Fruit fly (Drosophila melanogaster): ENCODE data around the gene wrm1.
A peak's percentile ranks its signal among the peaks of the same experiment; 100 is the strongest.

Gene wrm1

DNA sequence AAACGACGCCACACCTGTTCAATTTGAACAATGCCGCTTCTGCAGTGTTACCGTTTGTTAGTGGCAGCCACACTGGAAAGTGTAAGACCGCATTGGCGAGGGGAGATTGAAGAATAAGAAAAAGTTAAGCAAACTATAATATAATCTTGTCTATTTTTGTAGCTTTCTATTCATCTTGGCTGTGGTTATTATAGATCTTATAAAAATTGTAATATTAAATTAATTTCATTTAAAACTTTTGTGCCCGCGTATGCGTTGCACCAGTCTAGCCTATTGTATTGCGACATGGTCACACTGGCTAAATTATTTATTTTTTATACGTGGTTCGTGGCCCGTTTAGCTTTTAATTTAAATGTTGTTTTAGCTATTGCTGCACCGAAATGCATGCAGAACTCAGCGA is 11.7 kb downstream of the wrm1 start, which contains the start of the genes RhoGEF4 and Rint1 (continued):
- peak; percentile 64 for TF ChIP-seq Rx (GFP tag; IDR thresholded peaks at IDR 0.05)
- TF ChIP-seq rib (GFP tag; IDR thresholded peaks at IDR 0.05): no peak
- no peak for TF ChIP-seq HLH4C (GFP tag; IDR thresholded peaks at IDR 0.05; ENCODE audit: partially characterized antibody)
- peak; percentile 41; the same call in 1 of the 2 replicates for TF ChIP-seq dimm (GFP tag; IDR thresholded peaks at IDR 0.05)
- peak; percentile 48 for TF ChIP-seq chn (GFP tag; optimal IDR thresholded peaks at IDR 0.05)
- TF ChIP-seq klu (GFP tag; IDR thresholded peaks at IDR 0.05): peak; percentile 48; the same call in 1 of the 2 replicates
- TF ChIP-seq CG7839 (tag; optimal IDR thresholded peaks at IDR 0.05): peak; percentile 72
- no peak for TF ChIP-seq pros (GFP tag; optimal IDR thresholded peaks at IDR 0.05)
- TF ChIP-seq Scr (GFP tag; IDR thresholded peaks at IDR 0.05; ENCODE audit: partially characterized antibody): peak; percentile 21; the same call in 1 of the 2 replicates
- TF ChIP-seq sc (optimal IDR thresholded peaks at IDR 0.05): no peak
- TF ChIP-seq sc (GFP tag; optimal IDR thresholded peaks at IDR 0.05): peak; percentile 48
- no peak for TF ChIP-seq CG12219 (GFP tag; optimal IDR thresholded peaks at IDR 0.05)
- peak; percentile 90 for TF ChIP-seq CG3847 (GFP tag; IDR thresholded peaks at IDR 0.05)
- peak; percentile 81 for TF ChIP-seq CG2712 (tag; optimal IDR thresholded peaks at IDR 0.05)
- no peak; the same call in 2 of the 3 replicates for TF ChIP-seq Opbp (GFP tag; IDR thresholded peaks at IDR 0.05; ENCODE audit: partially characterized antibody)
- TF ChIP-seq Bteb2 (GFP tag; optimal IDR thresholded peaks at IDR 0.05): peak; percentile 37
- no peak for TF ChIP-seq exex (tag; optimal IDR thresholded peaks at IDR 0.05)
- peak; percentile 74 for TF ChIP-seq CG17361 (GFP tag; IDR thresholded peaks at IDR 0.05)
- peak; percentile 56 to 77 for TF ChIP-seq dpn (GFP tag; optimal IDR thresholded peaks at IDR 0.05)
- TF ChIP-seq Sox102F (GFP tag; optimal IDR thresholded peaks at IDR 0.05): peak; percentile 72
- TF ChIP-seq so (GFP tag; IDR thresholded peaks at IDR 0.05): no peak
- no peak for TF ChIP-seq Dll (GFP tag; IDR thresholded peaks at IDR 0.05; ENCODE audit: partially characterized antibody)
- peak; percentile 52 for TF ChIP-seq CG31224 (GFP tag; IDR thresholded peaks at IDR 0.05)
- peak; percentile 73 for TF ChIP-seq sug (tag; optimal IDR thresholded peaks at IDR 0.05)
- no peak for TF ChIP-seq CG15269 (tag; optimal IDR thresholded peaks at IDR 0.05)
- no peak for TF ChIP-seq nau (GFP tag; optimal IDR thresholded peaks at IDR 0.05)
- peak; percentile 89 for TF ChIP-seq stwl (tag; optimal IDR thresholded peaks at IDR 0.05)
- TF ChIP-seq pb (GFP tag; optimal IDR thresholded peaks at IDR 0.05): no peak
- peak; percentile 26; the same call in 1 of the 2 replicates for TF ChIP-seq amos (GFP tag; IDR thresholded peaks at IDR 0.05; ENCODE audit: partially characterized antibody)
- no peak for TF ChIP-seq CG14014 (GFP tag; IDR thresholded peaks at IDR 0.05)
- TF ChIP-seq gsb-n (tag; optimal IDR thresholded peaks at IDR 0.05): no peak
- peak; percentile 61 for TF ChIP-seq scrt (GFP tag; optimal IDR thresholded peaks at IDR 0.05)
- TF ChIP-seq Side (GFP tag; optimal IDR thresholded peaks at IDR 0.05): no peak
- peak; percentile 56 for TF ChIP-seq CG7556 (GFP tag; optimal IDR thresholded peaks at IDR 0.05)
- TF ChIP-seq crc (GFP tag; optimal IDR thresholded peaks at IDR 0.05): no peak
- no peak for TF ChIP-seq D19B (GFP tag; optimal IDR thresholded peaks at IDR 0.05)
- TF ChIP-seq al (GFP tag; IDR thresholded peaks at IDR 0.05): peak; percentile 71
- peak; percentile 18 for TF ChIP-seq CG3065 (GFP tag; optimal IDR thresholded peaks at IDR 0.05)
- TF ChIP-seq CG16863 (GFP tag; optimal IDR thresholded peaks at IDR 0.05): no peak
- no peak for TF ChIP-seq Kr (GFP tag; optimal IDR thresholded peaks at IDR 0.05)
- TF ChIP-seq mld (GFP tag; IDR thresholded peaks at IDR 0.05; ENCODE audit: partially characterized antibody): no peak
- no peak for TF ChIP-seq aop (GFP tag; IDR thresholded peaks at IDR 0.05)
- TF ChIP-seq crp (GFP tag; optimal IDR thresholded peaks at IDR 0.05): peak in 1 of 2 experiments; percentile 52
- no peak for TF ChIP-seq CG3995 (GFP tag; optimal IDR thresholded peaks at IDR 0.05)
- TF ChIP-seq CG8944 (GFP tag; optimal IDR thresholded peaks at IDR 0.05): peak; percentile 39
- no peak for TF ChIP-seq crol (GFP tag; IDR thresholded peaks at IDR 0.05)
- TF ChIP-seq wdn (GFP tag; IDR thresholded peaks at IDR 0.05): peak; percentile 73
- peak; percentile 38 for TF ChIP-seq CG10462 (GFP tag; optimal IDR thresholded peaks at IDR 0.05)
- no peak for TF ChIP-seq sd (tag; optimal IDR thresholded peaks at IDR 0.05)
- TF ChIP-seq CG31441 (GFP tag; IDR thresholded peaks at IDR 0.05): peak; percentile 73
- no peak for TF ChIP-seq onecut (GFP tag; IDR thresholded peaks at IDR 0.05)

Measured in whole organism, embryonic.